Worm (Caenorhabditis elegans): ENCODE measurements around the gene C27D9.2.

Gene C27D9.2

DNA sequence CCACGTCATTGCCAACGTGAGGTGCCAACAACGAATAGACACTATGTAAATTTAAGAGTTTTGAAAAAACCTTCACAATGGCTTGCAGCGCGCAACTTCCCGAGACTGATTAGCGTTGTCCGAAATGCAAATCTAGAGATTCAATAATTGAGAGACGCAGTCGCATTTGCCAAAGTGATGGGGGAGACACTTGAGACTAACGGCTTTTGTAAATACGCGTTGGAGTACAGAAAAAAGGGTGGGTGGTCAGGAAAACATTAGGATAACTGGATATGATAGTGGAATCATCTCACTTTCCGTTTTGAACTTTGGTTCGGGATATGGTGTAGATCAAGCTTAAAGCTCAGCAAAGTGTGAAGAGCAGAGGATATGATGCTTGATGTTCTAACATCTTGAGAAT, 23.1 kb upstream of the C27D9.2 start:
- TF ChIP-seq dmd-4 (tag; optimal IDR thresholded peaks at IDR 0.05) (no peak), blmp-1 (tag; optimal IDR thresholded peaks at IDR 0.05; ENCODE audit: insufficient read depth) (no peak), Y55F3AM.14 (GFP tag; optimal IDR thresholded peaks at IDR 0.05) (no peak), gmeb-1 (tag; optimal IDR thresholded peaks at IDR 0.05) (no peak), ama-1 (optimal IDR thresholded peaks at IDR 0.05) (no peak), nhr-12 (tag; optimal IDR thresholded peaks at IDR 0.05) (no peak), ceh-16 (tag; optimal IDR thresholded peaks at IDR 0.05) (no peak), mbf-1 (tag; optimal IDR thresholded peaks at IDR 0.05) (no peak), ceh-82 (tag; optimal IDR thresholded peaks at IDR 0.05) (no peak), egl-27 (tag; optimal IDR thresholded peaks at IDR 0.05) (no peak)

DNA sequence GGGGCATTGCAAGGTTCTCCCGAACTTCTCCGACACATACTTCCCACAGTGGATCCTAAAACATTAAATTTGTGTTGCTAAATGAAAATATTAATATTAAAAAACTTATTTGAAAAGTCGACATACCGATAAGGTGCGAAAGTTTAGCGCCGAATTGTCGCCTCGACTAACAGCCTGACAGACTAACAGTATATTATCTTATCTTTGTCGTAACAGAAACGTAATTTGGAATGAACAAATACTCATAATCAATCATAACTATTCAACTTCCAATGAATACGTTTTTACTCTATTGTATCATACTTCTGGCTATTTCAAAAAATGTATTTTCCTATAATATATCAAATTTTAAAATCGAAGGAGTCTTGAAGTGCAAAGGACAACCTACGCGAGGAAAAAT, 20.3 kb upstream of the C27D9.2 start, which contains the start of gene F26G1.11:
TSS of gene F26G1.11 (plus strand) at position 205 of the 400 bp plus-strand sequence.
- TF ChIP-seq fos-1 (tag; optimal IDR thresholded peaks at IDR 0.05) (peak; percentile 90), nhr-25 (tag; optimal IDR thresholded peaks at IDR 0.05) (no peak), sma-9 (GFP tag; optimal IDR thresholded peaks at IDR 0.05) (peak; percentile 18), sma-9 (tag; optimal IDR thresholded peaks at IDR 0.05) (no peak), crh-2 (tag; optimal IDR thresholded peaks at IDR 0.05) (peak; percentile 16)

DNA sequence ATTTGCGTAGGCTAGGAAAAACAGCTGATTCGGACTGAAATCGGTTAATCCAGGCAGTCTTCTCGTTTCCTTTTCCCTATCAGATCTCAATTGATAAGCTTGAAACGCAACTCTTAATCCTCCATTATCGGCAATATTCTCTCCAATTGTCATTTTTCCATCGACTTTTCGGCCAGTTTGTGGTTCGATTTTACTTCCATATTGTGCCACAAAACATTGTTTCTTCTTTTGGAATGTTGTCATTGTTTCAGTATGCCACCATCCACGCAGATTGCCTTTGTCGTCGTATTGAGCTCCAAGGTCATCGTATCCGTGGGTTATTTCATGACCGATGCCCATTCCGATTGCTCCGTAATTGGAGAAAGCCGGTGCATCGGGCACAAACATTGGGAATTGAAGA, 19.2 kb upstream of the C27D9.2 start:
- TF ChIP-seq ama-1 (optimal IDR thresholded peaks at IDR 0.05) (no peak), mab-5 (tag; optimal IDR thresholded peaks at IDR 0.05) (no peak), zag-1 (tag; optimal IDR thresholded peaks at IDR 0.05) (no peak), ZK546.5 (tag; optimal IDR thresholded peaks at IDR 0.05) (no peak), R02D3.7 (tag; optimal IDR thresholded peaks at IDR 0.05) (no peak), elt-1 (tag; optimal IDR thresholded peaks at IDR 0.05) (no peak), crh-2 (tag; optimal IDR thresholded peaks at IDR 0.05) (no peak), nhr-21 (tag; optimal IDR thresholded peaks at IDR 0.05) (no peak), lin-13 (GFP tag; optimal IDR thresholded peaks at IDR 0.05) (no peak), alr-1 (tag; optimal IDR thresholded peaks at IDR 0.05) (no peak), ztf-11 (tag; optimal IDR thresholded peaks at IDR 0.05) (no peak)

DNA sequence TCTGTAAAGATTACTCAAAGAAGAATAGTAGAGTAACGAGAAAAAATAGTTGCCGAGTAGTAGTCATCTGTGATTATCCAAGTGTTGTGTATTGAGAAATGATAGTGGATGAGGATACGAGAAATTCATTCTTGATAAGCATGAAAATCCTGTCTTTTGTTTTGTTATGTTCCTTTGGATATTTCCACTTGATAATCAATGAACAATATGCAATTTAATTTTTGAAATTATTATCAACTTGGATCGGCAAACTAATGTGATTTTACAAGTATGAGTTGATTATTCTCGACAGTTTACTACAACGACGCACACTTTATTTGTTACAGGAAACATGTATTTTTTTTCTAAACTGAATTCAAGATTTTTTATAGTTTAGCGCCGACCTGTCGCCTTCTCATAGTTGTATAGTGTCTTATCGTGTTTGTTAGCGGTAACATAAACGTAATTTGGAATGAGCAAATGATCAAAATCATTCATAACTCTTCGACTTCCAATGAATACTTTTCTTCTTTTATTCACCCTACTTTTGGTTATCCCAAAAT, 17.3 kb upstream of the C27D9.2 start, which contains the start of the genes F26G1.9 and F26G1.10:
TSS of gene F26G1.9 (minus strand) at position 101 of the 542 bp plus-strand sequence.
TSS of gene F26G1.10 (plus strand) at position 492 of the 542 bp plus-strand sequence.
- no peak for TF ChIP-seq unc-62 (GFP tag; optimal IDR thresholded peaks at IDR 0.05)
- TF ChIP-seq gmeb-1 (tag; optimal IDR thresholded peaks at IDR 0.05): no peak
- TF ChIP-seq sma-9 (GFP tag; optimal IDR thresholded peaks at IDR 0.05): no peak
- no peak for TF ChIP-seq sma-9 (tag; optimal IDR thresholded peaks at IDR 0.05)
- TF ChIP-seq fos-1 (tag; optimal IDR thresholded peaks at IDR 0.05): peak; percentile 28
- no peak for TF ChIP-seq elt-3 (tag; optimal IDR thresholded peaks at IDR 0.05)
- no peak for TF ChIP-seq mab-5 (tag; optimal IDR thresholded peaks at IDR 0.05)
- no peak for TF ChIP-seq nhr-21 (tag; optimal IDR thresholded peaks at IDR 0.05)
- no peak for TF ChIP-seq nhr-23 (tag; optimal IDR thresholded peaks at IDR 0.05)
- TF ChIP-seq nhr-10 (tag; optimal IDR thresholded peaks at IDR 0.05): no peak

DNA sequence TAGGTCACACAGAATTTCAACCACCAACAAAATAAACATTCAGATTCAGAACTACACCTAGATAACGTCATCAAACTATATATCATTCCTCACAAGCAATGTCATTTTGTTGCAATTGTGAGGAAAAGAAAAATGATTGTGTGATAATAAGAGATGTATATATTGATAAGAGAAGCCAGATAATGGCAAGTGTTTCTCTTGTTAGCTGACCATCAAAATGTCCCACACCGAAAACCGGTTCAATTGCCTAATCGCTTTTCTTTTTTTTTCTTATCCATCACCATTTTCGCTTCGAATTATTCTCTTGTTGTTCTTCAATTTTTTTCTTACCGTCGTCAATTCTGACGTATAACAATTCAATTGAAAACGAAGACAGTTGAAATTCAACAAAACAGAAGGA, 15.8 kb upstream of the C27D9.2 start:
- no peak for TF ChIP-seq unc-62 (GFP tag; optimal IDR thresholded peaks at IDR 0.05)
- TF ChIP-seq F13H6.1 (tag; optimal IDR thresholded peaks at IDR 0.05): peak; percentile 12
- peak; percentile 2 for TF ChIP-seq fos-1 (tag; optimal IDR thresholded peaks at IDR 0.05)
- TF ChIP-seq blmp-1 (tag; optimal IDR thresholded peaks at IDR 0.05; ENCODE audit: insufficient read depth): peak; percentile 18

DNA sequence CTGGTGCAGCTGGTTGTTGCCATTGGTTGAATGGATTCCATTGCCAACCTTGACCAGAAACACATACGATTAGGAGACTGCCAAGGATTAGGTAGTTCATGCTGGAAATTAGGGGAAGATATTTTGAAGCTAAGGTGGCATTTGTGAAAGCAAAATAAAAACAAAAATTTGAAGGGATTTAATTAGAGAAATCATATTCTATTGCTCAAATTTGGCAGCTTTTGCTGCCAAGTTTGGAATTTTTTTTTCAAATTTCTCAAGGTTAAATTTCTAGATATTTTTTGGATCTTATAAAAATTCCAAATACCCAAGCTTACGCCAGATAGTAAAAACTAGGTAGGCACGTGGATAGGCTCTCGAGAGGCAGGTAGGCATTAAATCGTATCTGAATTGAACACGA, 14.6 kb upstream of the C27D9.2 start, which contains the start of gene F26G1.5:
TSS of gene F26G1.5 (minus strand) at position 101 of the 400 bp plus-strand sequence.
- no peak for TF ChIP-seq elt-3 (tag; optimal IDR thresholded peaks at IDR 0.05)
- TF ChIP-seq peb-1 (tag; optimal IDR thresholded peaks at IDR 0.05): no peak
- TF ChIP-seq nhr-21 (tag; optimal IDR thresholded peaks at IDR 0.05): no peak
- TF ChIP-seq nhr-25 (tag; optimal IDR thresholded peaks at IDR 0.05): no peak
- no peak for TF ChIP-seq sma-9 (GFP tag; optimal IDR thresholded peaks at IDR 0.05)
- no peak for TF ChIP-seq sma-9 (tag; optimal IDR thresholded peaks at IDR 0.05)
- TF ChIP-seq mbf-1 (tag; optimal IDR thresholded peaks at IDR 0.05): no peak
- TF ChIP-seq lin-13 (GFP tag; optimal IDR thresholded peaks at IDR 0.05): no peak
- TF ChIP-seq lin-39 (tag; optimal IDR thresholded peaks at IDR 0.05): no peak
- TF ChIP-seq crh-2 (tag; optimal IDR thresholded peaks at IDR 0.05): no peak
